Fruit fly (Drosophila melanogaster) S2 (cell line): ENCODE results near the gene DCP2.

Source experiments
- CG8478 ChIP-seq: fragments of >200 bp; optimal IDR thresholded peaks from 2 replicates; lab custom pipeline; 2018
- CTCF ChIP-seq, 2 experiments: fragments of >200 bp; optimal IDR thresholded peaks; 2 replicates each; lab custom pipeline; 2018

The DCP2 gene

DNA sequence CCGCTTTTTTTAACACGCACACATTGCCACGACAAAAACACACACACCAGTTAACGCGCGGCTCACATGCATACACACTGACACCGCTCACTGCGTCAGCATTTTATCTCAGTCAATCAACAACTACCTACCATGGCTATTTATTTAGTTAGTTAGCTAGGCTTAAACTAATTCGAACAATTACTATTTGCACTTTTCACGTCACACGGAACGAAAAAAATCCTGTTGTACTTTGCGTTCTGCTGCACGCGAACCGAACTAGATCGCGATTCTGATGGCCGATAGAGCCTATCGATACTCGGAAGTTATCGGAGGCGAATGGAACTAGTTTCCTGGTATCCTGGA is 10.1 kb downstream of the DCP2 start, which contains the start of gene fwe:
fwe (minus strand) TSS at position 268 of the 345 bp plus-strand sequence.
- TF ChIP-seq CTCF (optimal IDR thresholded peaks at IDR 0.05; lab: Kevin White, UChicago), result peak in 1 of 2 experiments; percentile 19
- no peak for TF ChIP-seq CG8478

DNA sequence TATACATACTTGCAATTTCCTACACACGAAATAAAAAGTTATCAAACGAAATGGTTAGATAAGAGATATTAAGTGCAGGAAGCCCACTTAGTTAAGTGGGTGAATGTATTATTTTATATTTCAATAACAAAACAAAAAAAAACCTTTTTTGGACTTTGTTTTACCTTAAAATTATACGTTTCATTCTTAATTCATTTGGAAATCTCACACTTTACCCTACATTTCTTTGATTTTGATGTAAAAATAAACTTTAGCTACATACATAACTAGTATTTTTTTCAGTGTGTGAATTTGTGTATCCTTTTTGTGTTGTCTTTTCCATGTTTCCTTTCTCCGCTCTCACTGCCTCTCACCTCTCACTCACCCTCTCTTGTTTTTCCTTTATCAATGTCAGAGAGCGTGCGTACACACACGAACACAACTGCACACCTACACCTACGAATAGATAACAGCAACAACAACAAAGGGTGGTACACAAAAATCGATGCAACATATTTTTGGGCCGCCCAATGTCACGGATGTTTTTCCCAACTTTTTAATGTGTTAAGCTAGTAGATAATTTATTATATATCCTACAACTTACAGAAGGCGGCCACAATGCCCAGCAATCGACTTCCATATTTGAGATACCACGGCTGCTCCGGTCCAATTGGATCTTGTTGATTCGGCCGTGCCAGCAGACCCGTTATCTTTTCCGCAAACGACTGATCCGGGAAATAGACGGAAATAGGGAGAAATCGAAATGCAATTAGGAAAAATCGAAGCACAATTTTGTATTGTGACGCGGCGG is 10.7 kb downstream of the DCP2 start:
- TF ChIP-seq CTCF (optimal IDR thresholded peaks at IDR 0.05; lab: Kevin White, UChicago) (no peak), CG8478 (no peak)

DNA sequence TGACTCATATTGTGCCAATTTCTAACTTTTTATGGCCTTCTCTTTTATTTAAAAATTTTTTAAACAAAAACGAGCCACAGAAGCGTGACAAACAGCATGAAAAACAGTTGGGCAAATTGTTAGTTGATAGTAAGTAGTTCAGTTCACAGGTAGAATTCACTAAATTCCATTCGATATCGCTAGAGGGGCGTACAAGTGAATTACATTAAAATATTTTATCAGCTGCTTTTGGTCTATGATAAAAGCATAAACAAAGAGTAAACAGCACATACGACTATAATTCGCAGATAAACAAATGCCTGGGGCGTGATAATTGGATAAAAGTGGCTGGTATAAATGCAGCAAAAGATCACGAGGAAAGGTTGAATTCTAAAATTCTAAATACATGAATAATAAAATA is 12.2 kb downstream of the DCP2 start:
- no peak for TF ChIP-seq CTCF (optimal IDR thresholded peaks at IDR 0.05; lab: Kevin White, UChicago)
- TF ChIP-seq CG8478, result no peak

DNA sequence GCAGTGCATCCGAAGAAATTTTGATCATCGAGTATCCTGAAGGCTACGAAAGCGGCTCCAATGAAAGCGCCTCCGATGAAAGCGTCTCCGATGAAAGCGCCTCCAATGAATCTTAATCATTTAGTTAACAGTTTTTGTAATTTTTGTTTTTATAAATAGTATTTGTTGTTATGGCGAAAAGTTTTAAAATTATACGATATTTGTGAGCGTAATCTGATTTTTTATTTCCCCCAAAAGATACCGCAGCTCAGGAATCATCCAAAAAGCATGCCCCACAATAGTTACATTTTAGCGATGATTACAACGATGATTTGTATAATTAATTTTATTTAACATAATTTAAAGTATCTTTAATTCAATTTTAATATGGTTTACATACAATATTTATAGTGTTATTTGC is 16.5 kb downstream of the DCP2 start:
- TF ChIP-seq CTCF (optimal IDR thresholded peaks at IDR 0.05; lab: Kevin White, UChicago), result no peak
- TF ChIP-seq CG8478, result no peak

DNA sequence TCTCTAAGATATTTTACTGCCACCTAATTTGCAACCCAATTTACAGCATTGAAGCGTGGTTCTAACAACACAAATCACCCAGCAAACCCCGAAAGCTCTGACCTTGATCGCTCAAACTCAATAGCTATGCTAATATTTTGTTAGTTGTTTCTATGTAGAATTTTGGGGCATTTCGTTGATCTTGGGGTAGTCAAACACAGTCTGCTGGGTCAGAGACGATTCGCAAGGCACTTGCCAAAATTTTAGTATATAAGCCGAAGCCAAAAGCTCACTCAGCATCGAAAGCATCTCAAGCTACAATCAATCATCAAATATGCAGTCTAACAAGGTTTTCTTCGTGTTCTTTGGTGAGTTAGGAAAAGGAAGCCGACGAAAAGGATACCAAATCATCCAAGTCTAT is 17.0 kb downstream of the DCP2 start, which contains the start of gene CG13445:
CG13445 (plus strand) TSS at position 301 of the 400 bp plus-strand sequence.
- TF ChIP-seq CTCF (optimal IDR thresholded peaks at IDR 0.05; lab: Kevin White, UChicago) (no peak), CG8478 (no peak)

DNA sequence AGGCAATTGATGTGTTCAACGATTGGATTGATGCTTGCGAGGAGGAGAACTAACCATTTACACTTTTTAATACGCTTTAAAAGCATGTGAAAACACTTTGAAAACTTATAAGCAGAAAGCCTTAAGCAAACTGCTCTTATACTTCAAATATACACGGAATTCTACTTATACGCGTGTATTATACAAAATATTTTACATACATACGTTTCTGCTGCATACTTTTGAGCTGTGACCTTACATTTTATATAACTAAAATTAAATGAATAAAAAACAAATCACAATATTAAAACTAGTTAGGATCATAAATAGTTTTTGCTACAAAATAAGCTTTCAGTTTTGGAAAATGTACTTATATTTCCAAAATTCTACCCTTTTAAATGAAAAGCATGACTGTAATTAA is 17.6 kb downstream of the DCP2 start:
- no peak for TF ChIP-seq CG8478
- no peak for TF ChIP-seq CTCF (optimal IDR thresholded peaks at IDR 0.05; lab: Kevin White, UChicago)

DNA sequence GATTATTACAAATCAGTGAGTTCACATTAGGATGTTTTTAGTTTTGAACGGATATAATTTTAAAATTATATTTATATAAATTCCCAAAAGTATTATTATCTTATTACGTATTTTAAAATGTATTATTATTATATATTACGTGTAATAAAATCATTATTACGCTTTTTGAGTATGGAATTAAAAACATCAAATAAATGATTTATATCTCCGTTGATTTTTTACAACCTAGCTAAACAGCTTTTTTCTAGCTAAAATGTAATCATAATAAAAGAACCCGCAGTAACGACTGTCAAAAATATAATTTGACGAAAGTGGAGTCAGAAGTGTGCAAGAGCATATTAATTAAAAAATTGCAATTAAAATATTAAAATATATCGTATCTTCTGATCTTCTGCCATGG is 18.2 kb downstream of the DCP2 start, which contains the start of gene CG6244:
CG6244 (plus strand) TSS at position 301 of the 400 bp plus-strand sequence.
- TF ChIP-seq CTCF (optimal IDR thresholded peaks at IDR 0.05; lab: Kevin White, UChicago) (no peak), CG8478 (no peak)

DNA sequence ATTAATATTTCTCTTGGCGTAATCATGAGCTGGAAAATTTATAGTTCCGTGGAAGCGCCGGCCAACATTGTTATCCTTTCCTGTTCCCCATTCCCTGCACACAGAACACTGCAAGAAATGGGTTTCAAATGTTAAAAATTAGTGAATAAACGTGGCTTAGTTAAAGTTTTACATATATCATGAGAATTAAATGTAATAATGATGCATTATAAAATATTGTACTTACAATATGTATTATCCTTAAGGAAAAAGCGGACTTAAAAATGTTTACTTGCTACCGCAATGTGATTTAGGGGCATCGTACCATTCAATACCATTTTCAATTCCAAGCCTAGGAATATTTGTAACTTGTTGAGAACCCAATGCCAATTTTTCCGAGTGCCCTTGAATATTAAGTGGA is 23.6 kb downstream of the DCP2 start:
- TF ChIP-seq CG8478 (no peak), CTCF (optimal IDR thresholded peaks at IDR 0.05; lab: Kevin White, UChicago) (no peak)

DNA sequence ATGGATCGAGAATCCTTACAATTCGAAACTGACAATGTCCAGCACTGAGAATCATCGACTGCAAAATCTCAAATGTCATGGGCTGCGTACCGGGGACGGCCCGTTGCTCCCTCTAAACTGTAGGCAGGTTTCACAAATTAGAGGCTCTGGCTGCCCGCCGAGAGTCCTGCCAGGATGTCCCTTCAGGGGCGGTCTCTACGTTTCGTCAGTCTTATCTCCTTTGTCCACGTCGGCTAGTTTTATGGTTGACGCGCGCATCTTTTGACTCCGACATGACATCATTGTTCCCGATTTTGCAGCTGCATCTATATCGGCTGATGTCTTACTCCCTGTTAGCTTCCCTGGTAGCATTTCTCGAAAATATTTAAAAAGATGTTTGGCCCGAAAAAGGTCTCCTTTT is 24.1 kb downstream of the DCP2 start:
- TF ChIP-seq CTCF (optimal IDR thresholded peaks at IDR 0.05; lab: Kevin White, UChicago) (no peak), CG8478 (no peak)

DNA sequence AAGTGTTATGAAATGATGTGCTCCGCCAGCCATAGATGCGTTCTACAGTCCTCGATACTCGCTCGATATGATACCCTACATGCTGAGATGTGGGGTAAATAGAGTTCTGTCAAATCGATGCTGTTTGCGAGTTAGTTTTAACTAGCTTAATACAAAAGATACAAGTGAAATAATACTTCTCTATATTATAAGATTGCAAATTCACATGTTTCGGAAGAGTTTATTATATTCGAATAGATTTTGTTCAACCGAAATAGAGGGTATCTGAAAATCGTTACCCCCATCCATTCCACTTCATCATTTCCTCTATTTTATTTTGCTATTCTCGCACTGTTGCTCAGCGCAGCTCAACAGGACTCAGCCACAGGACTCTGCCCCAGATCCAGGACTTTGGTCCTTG is 31.9 kb downstream of the DCP2 start:
- TF ChIP-seq CTCF (optimal IDR thresholded peaks at IDR 0.05; lab: Kevin White, UChicago), result no peak
- no peak for TF ChIP-seq CG8478

DNA sequence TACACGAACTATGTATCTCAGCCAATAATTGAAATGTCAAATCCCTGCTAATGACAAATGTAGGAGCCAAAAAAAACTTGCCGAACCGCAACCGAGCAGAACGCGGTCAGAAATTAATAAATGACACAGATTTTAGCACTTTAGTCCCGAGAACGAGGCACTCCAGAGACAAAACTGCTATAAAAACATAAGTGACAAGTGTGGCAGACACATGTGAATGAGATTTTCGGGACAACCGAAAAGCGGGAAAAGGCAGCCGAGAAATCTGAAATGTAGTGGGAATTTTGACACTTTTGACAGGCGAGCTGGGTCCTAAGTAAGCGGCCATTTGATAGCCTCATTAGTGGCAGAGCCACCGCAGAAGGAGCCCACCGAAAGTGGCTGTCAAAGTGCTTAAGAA is 35.2 kb downstream of the DCP2 start:
- TF ChIP-seq CG8478 (no peak), CTCF (optimal IDR thresholded peaks at IDR 0.05; lab: Kevin White, UChicago) (no peak)

DNA sequence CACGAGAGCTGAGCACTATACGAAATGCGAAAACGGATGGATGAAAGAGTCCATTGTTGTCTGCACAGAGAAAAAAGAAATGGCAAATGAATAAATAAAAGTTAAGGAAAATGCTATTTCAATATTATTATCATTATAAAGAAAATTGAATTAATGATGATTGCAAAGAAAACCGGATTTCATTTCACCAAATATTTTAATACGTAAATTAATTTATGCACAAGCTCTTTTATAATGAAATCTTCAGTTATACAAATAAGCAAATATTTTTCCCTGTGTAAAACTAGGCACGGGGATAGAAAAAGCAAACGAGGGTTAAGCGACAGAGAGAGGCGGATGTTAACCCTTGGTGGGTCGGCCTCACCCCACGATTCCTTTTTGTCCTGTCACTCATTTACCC is 38.8 kb downstream of the DCP2 start:
- TF ChIP-seq CG8478 (no peak), CTCF (optimal IDR thresholded peaks at IDR 0.05; lab: Kevin White, UChicago) (no peak)

DNA sequence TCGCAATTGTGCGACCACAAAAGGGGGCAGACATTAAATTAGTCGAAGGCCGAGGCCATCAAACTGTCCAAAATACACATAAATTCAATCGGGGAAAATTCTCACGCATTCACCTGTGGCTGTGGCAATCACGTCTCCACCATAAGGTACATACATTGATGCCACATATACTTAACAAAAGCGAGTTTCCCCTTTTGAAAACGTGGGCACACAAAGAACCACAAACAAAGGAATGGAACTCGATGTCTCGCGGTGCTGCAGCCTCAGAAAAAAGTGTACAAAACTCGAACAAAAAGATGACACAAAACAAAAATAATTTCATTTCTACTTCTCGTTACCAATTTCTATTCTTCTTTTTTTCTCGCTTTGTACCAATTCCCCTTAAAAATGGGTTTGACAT is 40.9 kb downstream of the DCP2 start:
- no peak for TF ChIP-seq CG8478
- TF ChIP-seq CTCF (optimal IDR thresholded peaks at IDR 0.05; lab: Kevin White, UChicago), result no peak

DNA sequence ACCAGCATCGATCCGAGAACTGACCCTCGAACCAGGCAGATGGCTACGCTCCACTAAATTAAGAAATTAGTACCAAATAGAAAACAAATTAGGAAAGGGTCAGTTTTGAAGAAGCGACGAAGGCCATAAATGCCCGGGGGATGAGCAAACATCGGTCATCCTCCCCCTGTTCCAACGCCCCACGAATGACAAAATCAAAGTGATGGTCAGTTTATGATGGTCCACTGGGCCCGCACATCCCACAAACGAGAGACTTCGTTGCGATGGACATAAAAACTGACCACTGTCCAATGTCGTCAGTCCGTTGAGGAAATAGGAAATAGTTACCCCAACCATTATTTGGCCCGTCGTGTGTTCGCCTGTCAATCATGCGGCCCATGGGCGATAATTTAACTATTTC is 47.3 kb downstream of the DCP2 start:
- TF ChIP-seq CTCF (optimal IDR thresholded peaks at IDR 0.05; lab: Kevin White, UChicago) (no peak), CG8478 (no peak)

DNA sequence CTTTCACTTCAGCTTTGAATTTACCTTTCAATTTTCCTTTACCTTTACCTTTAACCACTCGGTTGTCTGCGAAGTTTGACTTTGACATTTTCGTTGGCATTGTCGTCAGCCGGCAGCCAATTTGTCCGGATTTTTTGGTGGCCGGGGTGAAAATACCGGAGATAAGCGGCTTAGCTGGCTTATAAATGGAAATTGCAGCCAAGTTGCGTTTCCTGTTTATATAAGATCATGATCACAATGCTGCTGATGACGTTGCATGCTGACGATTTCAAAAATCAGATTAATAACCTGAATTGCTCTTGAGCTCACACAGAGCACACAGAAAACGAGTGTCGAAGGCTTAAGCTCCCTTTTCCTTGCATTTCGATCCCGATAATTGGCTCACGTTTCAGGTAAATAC is 48.4 kb downstream of the DCP2 start:
- TF ChIP-seq CG8478 (no peak), CTCF (optimal IDR thresholded peaks at IDR 0.05; lab: Kevin White, UChicago) (no peak)

DNA sequence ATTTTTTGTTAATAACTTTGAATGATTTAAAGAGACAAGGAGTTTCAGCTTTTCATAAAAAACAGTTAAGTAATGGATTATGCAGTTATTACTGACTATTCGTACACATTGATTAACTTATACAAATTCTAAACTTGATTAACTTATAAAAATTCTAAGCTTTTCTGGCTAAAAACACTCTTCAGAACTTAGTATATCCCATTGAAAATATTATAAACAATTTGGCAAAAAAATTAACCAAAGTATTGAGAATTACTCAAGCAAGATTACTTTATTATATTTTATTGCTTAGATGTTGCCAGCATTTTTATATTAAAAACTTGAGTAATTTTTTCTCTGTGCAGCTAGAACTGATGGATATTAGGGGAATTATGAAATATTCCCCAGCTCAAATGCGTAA is 48.8 kb downstream of the DCP2 start:
- TF ChIP-seq CTCF (optimal IDR thresholded peaks at IDR 0.05; lab: Kevin White, UChicago), result no peak
- TF ChIP-seq CG8478, result no peak

DNA sequence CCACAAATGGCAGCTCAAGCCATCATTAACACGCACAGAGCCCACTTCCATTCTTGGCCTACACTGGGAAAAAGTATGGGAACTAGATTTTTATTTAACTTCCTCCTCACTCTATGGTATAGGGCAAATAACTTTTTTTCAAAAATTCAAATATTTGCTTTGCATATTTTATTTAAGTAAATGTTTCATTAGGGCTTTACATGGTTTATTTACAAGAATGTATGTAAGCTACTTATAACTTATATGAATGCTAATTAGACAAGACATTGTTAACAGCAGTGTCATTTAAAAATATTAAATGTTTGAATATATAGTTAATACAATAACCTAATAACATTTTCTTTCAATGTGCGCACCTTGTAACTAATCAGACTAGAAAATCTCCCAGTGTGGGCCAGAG is 50.7 kb downstream of the DCP2 start:
- TF ChIP-seq CTCF (optimal IDR thresholded peaks at IDR 0.05; lab: Kevin White, UChicago), result no peak
- no peak for TF ChIP-seq CG8478
